Worm (Caenorhabditis elegans): ENCODE results near the gene F47B10.5.

The F47B10.5 gene

DNA sequence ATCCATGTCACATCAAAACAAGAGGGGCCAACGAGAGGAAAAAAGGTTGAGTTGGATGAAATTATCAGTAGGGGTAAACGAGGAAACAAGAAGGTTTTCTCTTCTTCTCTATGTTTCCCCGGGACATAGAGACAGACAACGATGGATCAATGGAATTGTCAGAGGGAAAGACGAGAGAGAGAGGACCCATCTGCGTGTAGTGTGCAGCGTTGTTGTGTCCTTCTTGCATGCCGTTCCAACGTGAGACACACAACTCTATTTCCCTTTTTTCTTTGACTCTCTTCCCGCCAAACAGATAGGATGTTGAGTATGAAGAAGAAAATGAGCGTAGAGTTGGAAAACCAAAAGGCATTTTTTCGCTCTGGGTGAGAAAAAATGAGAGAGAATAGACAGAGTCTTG lies 10.6 kb upstream of the F47B10.5 start (continued):
- TF ChIP-seq snpc-1.1 (tag; optimal IDR thresholded peaks at IDR 0.05; ENCODE audit: insufficient read depth) (no peak), cebp-1 (GFP tag; IDR thresholded peaks at IDR 0.05) (no peak), cebp-1 (tag; optimal IDR thresholded peaks at IDR 0.05) (peak; percentile 35), nfya-1 (tag; optimal IDR thresholded peaks at IDR 0.05; ENCODE audit: borderline replicate concordance, insufficient read depth) (no peak)

DNA sequence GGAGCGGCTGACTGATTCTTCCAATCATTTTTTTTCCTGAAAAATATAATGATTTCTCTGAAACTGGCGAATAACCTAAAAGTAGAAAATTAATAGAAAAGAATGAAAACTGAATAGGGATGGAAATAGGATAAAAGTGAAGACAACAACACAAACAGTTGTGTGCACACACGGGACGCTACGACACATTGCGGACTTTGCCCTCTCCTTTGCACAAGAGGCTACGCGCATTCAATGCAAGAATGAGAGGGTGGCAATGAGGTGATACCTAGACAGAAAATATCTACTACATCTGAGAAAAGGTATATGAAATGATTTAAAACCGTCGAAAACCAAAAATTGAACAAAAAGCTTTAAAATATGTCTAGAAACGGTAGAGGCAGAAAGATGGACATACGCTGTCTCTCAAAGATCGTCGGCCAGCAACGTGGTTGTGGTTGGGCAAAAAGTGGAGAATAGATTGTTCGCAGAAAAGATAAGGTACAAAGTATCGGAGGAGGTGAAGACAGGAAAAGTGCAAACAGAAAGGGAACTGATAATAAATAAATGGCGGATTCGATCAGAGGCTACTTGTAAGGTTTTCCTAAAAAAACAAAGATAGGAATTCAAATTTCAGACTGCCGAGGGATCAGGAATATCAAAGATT lies 9.8 kb upstream of the F47B10.5 start, which contains the start of gene suca-1:
Gene suca-1, minus strand, starts transcription at position 36 of the 646 bp plus-strand sequence.
- TF ChIP-seq lin-40 (tag; optimal IDR thresholded peaks at IDR 0.05) (peak; percentile 8), dox-1 (GFP tag; IDR thresholded peaks at IDR 0.05) (peak; percentile 45), bed-1 (GFP tag; IDR thresholded peaks at IDR 0.05) (no peak), nhr-80 (tag; optimal IDR thresholded peaks at IDR 0.05) (peak; percentile 85), ccch-3 (GFP tag; optimal IDR thresholded peaks at IDR 0.05) (no peak)

DNA sequence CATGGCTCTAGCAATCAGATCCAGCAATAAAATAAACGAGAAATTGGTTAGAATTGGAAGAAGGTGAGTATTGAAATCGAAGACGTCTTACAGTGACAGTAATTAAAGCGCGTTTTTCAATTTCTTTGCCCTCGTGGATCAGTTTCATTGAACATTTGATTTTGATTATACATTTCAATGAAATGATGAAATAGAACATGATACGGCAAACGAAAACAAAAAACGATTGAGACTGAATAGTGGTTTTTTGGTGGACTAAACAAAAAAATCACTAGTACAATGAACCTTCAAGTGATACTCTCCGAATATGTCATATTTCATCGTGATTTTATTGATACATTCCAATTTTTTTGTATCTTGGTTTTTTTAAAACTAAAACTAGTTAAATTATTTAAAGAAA lies 6.1 kb upstream of the F47B10.5 start, which contains the start of gene haly-1:
Gene haly-1, minus strand, starts transcription at position 101 of the 400 bp plus-strand sequence.
- no peak for TF ChIP-seq F23B12.7 (tag; optimal IDR thresholded peaks at IDR 0.05; ENCODE audit: insufficient read depth)
- TF ChIP-seq nhr-27 (tag; optimal IDR thresholded peaks at IDR 0.05): no peak
- no peak for TF ChIP-seq nhr-179 (tag; optimal IDR thresholded peaks at IDR 0.05)
- TF ChIP-seq pha-4 (tag; optimal IDR thresholded peaks at IDR 0.05): no peak
- TF ChIP-seq madf-3 (GFP tag; IDR thresholded peaks at IDR 0.05): no peak

DNA sequence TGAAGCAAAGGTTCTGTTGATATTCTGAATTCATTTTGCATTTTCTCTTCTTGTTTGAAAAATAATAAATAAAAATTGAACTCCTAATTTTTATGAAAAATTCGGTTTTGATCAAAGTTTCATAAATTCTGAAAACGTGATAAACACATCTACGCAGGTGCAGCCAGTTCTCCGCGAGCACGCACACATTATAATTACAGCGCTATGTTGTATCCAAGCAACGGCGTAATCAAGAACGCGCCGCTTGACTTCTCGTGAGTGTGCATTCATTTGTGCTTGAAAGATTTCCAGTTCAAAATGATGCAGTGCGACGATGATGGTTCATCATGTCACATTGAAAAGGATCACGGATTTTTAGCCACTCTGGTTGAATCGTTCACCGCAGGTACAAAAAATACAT lies 1.5 kb upstream of the F47B10.5 start, which contains the start of gene F47B10.3:
Gene F47B10.3, plus strand, starts transcription at position 301 of the 400 bp plus-strand sequence.
- no peak for TF ChIP-seq ceh-58 (GFP tag; IDR thresholded peaks at IDR 0.05)
- no peak for TF ChIP-seq nfyb-1 (GFP tag; IDR thresholded peaks at IDR 0.05)
- no peak for TF ChIP-seq ZK185.1 (tag; optimal IDR thresholded peaks at IDR 0.05; ENCODE audit: poor library complexity, severe bottlenecking)
- TF ChIP-seq tlf-1 (GFP tag; optimal IDR thresholded peaks at IDR 0.05): no peak
- no peak for TF ChIP-seq let-526 (GFP tag; IDR thresholded peaks at IDR 0.05)
- TF ChIP-seq snpc-1.3 (tag; optimal IDR thresholded peaks at IDR 0.05; ENCODE audit: insufficient read depth): no peak
- TF ChIP-seq rcor-1 (GFP tag; IDR thresholded peaks at IDR 0.05): no peak
- no peak for TF ChIP-seq F57A8.1 (GFP tag; optimal IDR thresholded peaks at IDR 0.05)
- no peak for TF ChIP-seq ceh-91 (GFP tag; IDR thresholded peaks at IDR 0.05)
- TF ChIP-seq atf-7 (tag; optimal IDR thresholded peaks at IDR 0.05): no peak
- no peak for TF ChIP-seq pha-4 (tag; optimal IDR thresholded peaks at IDR 0.05)
- TF ChIP-seq hmg-20 (GFP tag; IDR thresholded peaks at IDR 0.05): no peak
- TF ChIP-seq rec-8 (tag; optimal IDR thresholded peaks at IDR 0.05): no peak
- no peak for TF ChIP-seq ets-4 (GFP tag; optimal IDR thresholded peaks at IDR 0.05)

DNA sequence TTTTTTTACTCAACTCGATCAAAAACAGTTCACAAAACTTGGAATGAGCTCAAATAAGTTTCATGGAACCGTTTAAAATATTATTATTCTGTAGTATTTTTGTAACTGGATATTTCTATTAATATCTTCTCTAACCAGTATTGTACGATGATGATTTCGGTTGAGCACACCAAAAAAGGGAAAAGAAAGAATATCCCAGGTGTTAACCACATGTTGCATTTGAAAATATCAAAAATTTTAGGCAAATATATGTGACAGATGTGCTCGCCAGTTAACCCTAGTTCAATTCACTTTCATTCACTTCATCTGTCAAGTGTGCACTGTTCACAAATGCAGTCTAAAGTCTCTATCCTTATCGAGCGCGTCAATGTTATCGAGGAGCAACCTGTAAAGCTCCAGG lies 609 bp upstream of the F47B10.5 start, which contains the start of gene F47B10.4:
Gene F47B10.4, plus strand, starts transcription at position 301 of the 400 bp plus-strand sequence.
- no peak for TF ChIP-seq ceh-27 (GFP tag; optimal IDR thresholded peaks at IDR 0.05)
- no peak for TF ChIP-seq B0035.1 (tag; optimal IDR thresholded peaks at IDR 0.05)
- TF ChIP-seq hlh-12 (tag; optimal IDR thresholded peaks at IDR 0.05): no peak
- no peak for TF ChIP-seq lag-1 (GFP tag; IDR thresholded peaks at IDR 0.05)
- TF ChIP-seq D2030.7 (GFP tag; IDR thresholded peaks at IDR 0.05): no peak
- no peak for TF ChIP-seq nhr-120 (GFP tag; IDR thresholded peaks at IDR 0.05)
- no peak for TF ChIP-seq snpc-4 (GFP tag; optimal IDR thresholded peaks at IDR 0.05)
- TF ChIP-seq snpc-4 (tag; optimal IDR thresholded peaks at IDR 0.05): no peak
- no peak for TF ChIP-seq ets-4 (GFP tag; optimal IDR thresholded peaks at IDR 0.05)
- TF ChIP-seq rcor-1 (GFP tag; IDR thresholded peaks at IDR 0.05): no peak
- TF ChIP-seq ceh-58 (GFP tag; IDR thresholded peaks at IDR 0.05): no peak

Data from whole organism, young adult.